Worm (Caenorhabditis elegans): ENCODE data around the gene Y73C8B.3.

Y73C8B.3 gene

DNA sequence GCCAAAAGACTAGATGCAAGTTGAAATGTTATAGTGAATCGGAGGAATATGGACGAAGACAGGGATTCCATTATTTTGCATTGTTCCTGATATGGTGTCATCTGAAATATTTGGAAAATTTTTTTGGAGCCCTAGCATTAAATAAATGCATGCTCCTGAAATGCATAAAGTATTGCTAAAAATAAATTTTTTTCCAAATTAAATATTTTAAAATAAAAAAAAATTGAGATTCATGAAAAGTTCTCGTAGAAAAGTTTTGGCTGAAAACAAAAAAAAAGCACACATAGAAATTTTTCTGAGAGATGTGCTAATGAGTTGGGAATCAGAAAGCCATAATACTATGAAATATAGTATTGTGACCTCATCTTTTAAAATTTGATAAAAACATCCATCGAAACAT, 38.0 kb downstream of the Y73C8B.3 start, which contains the start of gene srab-7:
TSS of gene srab-7 (minus strand) at position 101 of the 400 bp plus-strand sequence.
- TF ChIP-seq sptf-1 (tag; optimal IDR thresholded peaks at IDR 0.05) (no peak), unc-62 (GFP tag; optimal IDR thresholded peaks at IDR 0.05) (no peak), lsy-2 (tag; optimal IDR thresholded peaks at IDR 0.05) (no peak), ceh-83 (GFP tag; optimal IDR thresholded peaks at IDR 0.05) (no peak), bed-3 (GFP tag; optimal IDR thresholded peaks at IDR 0.05) (no peak), nhr-76 (tag; optimal IDR thresholded peaks at IDR 0.05) (no peak), nhr-237 (tag; optimal IDR thresholded peaks at IDR 0.05) (no peak), elt-1 (tag; optimal IDR thresholded peaks at IDR 0.05; ENCODE audit: borderline replicate concordance, insufficient read depth) (no peak), nhr-2 (tag; optimal IDR thresholded peaks at IDR 0.05) (no peak), ceh-39 (tag; optimal IDR thresholded peaks at IDR 0.05) (no peak), snpc-4 (tag; optimal IDR thresholded peaks at IDR 0.05) (no peak), ham-2 (GFP tag; optimal IDR thresholded peaks at IDR 0.05) (no peak), tbx-8 (GFP tag; optimal IDR thresholded peaks at IDR 0.05) (no peak), sem-2 (GFP tag; optimal IDR thresholded peaks at IDR 0.05) (no peak), mls-2 (tag; optimal IDR thresholded peaks at IDR 0.05) (no peak), ceh-43 (GFP tag; optimal IDR thresholded peaks at IDR 0.05) (no peak), zip-8 (tag; optimal IDR thresholded peaks at IDR 0.05) (no peak), mep-1 (tag; optimal IDR thresholded peaks at IDR 0.05) (no peak), unc-120 (tag; optimal IDR thresholded peaks at IDR 0.05; ENCODE audit: poor library complexity, severe bottlenecking) (no peak)

DNA sequence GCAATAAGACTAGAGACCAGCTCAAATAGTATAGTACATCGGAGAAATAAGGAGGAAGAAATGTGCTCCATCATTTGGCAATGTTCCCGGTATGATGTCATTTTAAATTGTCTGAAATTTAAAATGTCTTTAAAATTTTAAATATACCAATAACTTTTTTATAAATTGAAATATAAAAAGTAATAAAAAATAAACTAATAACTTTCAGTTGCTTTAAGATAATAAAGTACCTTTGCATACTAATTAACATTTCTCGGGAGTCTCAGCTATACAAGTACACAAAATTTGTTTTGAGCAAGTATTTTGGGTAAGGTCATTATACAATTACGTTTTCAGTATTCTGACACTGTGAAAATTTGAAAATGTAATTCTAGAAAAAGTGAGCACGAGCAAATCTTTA, 41.2 kb downstream of the Y73C8B.3 start, which contains the start of gene srab-6:
TSS of gene srab-6 (minus strand) at position 101 of the 400 bp plus-strand sequence.
- TF ChIP-seq lin-32 (GFP tag; optimal IDR thresholded peaks at IDR 0.05) (no peak), nhr-76 (tag; optimal IDR thresholded peaks at IDR 0.05) (no peak), blmp-1 (tag; optimal IDR thresholded peaks at IDR 0.05) (no peak), mab-5 (tag; optimal IDR thresholded peaks at IDR 0.05) (no peak), ces-1 (GFP tag; optimal IDR thresholded peaks at IDR 0.05) (no peak)

DNA sequence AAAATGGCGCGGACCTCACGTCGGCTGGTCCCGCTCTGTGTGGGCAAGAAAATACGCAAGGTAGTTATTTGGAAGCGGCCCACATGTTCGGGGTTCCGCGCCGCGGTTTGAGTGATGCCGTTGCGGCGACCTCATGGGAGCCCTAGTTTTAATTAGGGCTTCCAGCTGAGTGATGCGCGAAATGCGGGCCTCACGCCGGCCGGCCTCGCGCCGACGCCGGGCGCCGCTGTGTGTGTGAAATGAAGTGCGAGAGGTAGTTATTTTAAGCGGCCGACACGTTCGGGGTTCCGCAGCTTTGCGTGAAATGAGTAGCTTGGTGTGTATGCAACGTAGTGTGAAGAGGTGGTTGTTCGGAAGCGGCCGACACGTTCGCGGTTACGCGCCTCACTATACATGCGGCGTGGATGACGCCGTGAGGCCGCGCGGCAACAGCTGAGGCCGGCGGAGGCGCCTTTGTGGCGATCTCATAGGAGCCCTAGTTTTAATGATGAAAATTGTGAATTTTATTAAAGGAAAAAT, 43.1 kb downstream of the Y73C8B.3 start:
- TF ChIP-seq ceh-39 (tag; optimal IDR thresholded peaks at IDR 0.05) (no peak), nhr-76 (tag; optimal IDR thresholded peaks at IDR 0.05) (no peak), mep-1 (tag; optimal IDR thresholded peaks at IDR 0.05) (no peak), blmp-1 (tag; optimal IDR thresholded peaks at IDR 0.05) (no peak), snpc-4 (tag; optimal IDR thresholded peaks at IDR 0.05) (no peak), ham-2 (GFP tag; optimal IDR thresholded peaks at IDR 0.05) (no peak), lin-32 (GFP tag; optimal IDR thresholded peaks at IDR 0.05) (no peak), ceh-43 (GFP tag; optimal IDR thresholded peaks at IDR 0.05) (no peak), zip-8 (tag; optimal IDR thresholded peaks at IDR 0.05) (no peak), unc-39 (tag; optimal IDR thresholded peaks at IDR 0.05) (no peak), sptf-1 (tag; optimal IDR thresholded peaks at IDR 0.05) (no peak), lsy-2 (tag; optimal IDR thresholded peaks at IDR 0.05) (no peak), drap-1 (GFP tag; optimal IDR thresholded peaks at IDR 0.05) (no peak), tbx-8 (GFP tag; optimal IDR thresholded peaks at IDR 0.05) (no peak), elt-1 (tag; optimal IDR thresholded peaks at IDR 0.05; ENCODE audit: borderline replicate concordance, insufficient read depth) (no peak)

DNA sequence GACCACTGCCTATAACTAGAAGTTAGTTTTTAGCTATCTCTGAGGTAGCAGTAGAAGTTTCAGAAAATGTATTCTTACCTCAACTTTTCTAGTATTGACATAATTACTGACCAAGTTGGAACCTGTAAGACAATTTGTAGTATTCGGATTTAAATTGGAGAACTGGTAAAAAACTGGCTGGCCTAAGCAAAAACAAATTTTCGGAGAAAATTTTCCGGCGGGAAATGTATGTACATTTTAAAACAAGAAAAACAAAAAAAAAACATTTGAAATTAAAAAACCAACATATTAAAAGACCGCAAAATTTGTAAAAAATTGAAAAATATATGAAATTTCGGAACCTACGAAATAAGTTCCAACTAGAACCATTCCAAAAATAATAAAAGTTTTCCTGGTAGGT, 46.1 kb downstream of the Y73C8B.3 start, which contains the start of gene srab-11:
TSS of gene srab-11 (minus strand) at position 101 of the 400 bp plus-strand sequence.
- TF ChIP-seq ham-2 (GFP tag; optimal IDR thresholded peaks at IDR 0.05) (no peak), nhr-76 (tag; optimal IDR thresholded peaks at IDR 0.05) (no peak), nhr-28 (tag; optimal IDR thresholded peaks at IDR 0.05) (no peak), cnd-1 (tag; optimal IDR thresholded peaks at IDR 0.05) (no peak), tbx-8 (GFP tag; optimal IDR thresholded peaks at IDR 0.05) (no peak), unc-39 (tag; optimal IDR thresholded peaks at IDR 0.05) (no peak), elt-3 (tag; optimal IDR thresholded peaks at IDR 0.05) (no peak), mls-2 (tag; optimal IDR thresholded peaks at IDR 0.05) (no peak), blmp-1 (tag; optimal IDR thresholded peaks at IDR 0.05) (no peak), sptf-1 (tag; optimal IDR thresholded peaks at IDR 0.05) (no peak), nhr-237 (tag; optimal IDR thresholded peaks at IDR 0.05) (no peak), mab-5 (tag; optimal IDR thresholded peaks at IDR 0.05) (no peak), ceh-43 (GFP tag; optimal IDR thresholded peaks at IDR 0.05) (no peak), snpc-4 (tag; optimal IDR thresholded peaks at IDR 0.05) (no peak), ces-1 (GFP tag; optimal IDR thresholded peaks at IDR 0.05) (no peak), ceh-39 (tag; optimal IDR thresholded peaks at IDR 0.05) (no peak), ceh-83 (GFP tag; optimal IDR thresholded peaks at IDR 0.05) (no peak), nhr-2 (tag; optimal IDR thresholded peaks at IDR 0.05) (no peak)

DNA sequence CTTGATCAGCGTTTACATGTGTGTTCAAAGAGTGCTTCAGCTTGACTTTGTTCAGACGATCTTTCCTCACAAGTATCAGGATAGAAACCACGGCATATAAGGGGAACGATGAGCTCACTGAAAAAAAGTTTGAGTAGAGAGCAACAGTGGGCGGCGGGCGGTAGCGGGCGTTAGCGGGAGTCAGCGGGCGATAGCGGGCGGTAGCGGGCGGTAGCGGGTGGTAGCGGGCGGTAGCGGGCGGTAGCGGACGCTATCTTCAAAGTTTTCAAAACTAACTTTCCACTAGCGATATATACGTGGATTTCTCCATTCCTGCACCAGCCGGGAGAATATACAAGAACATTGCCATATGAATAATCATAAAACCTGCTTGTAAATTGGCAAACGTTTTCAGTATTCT, 47.8 kb downstream of the Y73C8B.3 start:
- TF ChIP-seq hlh-1 (tag; optimal IDR thresholded peaks at IDR 0.05) (no peak), mep-1 (tag; optimal IDR thresholded peaks at IDR 0.05) (no peak), nhr-12 (tag; optimal IDR thresholded peaks at IDR 0.05) (no peak), nhr-28 (tag; optimal IDR thresholded peaks at IDR 0.05) (no peak)
